Worm (Caenorhabditis elegans) whole organism, L3 larva: Measurements from ENCODE around the gene comt-1.
A peak's percentile ranks its signal among the peaks of the same experiment; 100 is the strongest.

ENCODE experiments used
- R02D3.7 ChIP-seq: fragments of 150-350 bp; optimal IDR thresholded peaks from 2 replicates; lab custom pipeline; 2014; ENCODE audit warnings: missing biosample characterization, missing genetic modification characterization
- aly-2 ChIP-seq: fragments of 150-350 bp; optimal IDR thresholded peaks from 2 replicates; lab custom pipeline; 2014; ENCODE audit warnings: missing biosample characterization, missing genetic modification characterization
- ceh-16 ChIP-seq: sonication (generic microtip); optimal IDR thresholded peaks from 2 replicates; lab custom pipeline; 2017; ENCODE audit warnings: missing biosample characterization, missing genetic modification characterization
- ceh-28 ChIP-seq: fragments of 150-350 bp; optimal IDR thresholded peaks from 2 replicates; lab custom pipeline; 2014; ENCODE audit warnings: missing biosample characterization, missing genetic modification reagents, missing genetic modification characterization
- ceh-82 ChIP-seq: fragments of 150-350 bp; optimal IDR thresholded peaks from 2 replicates; lab custom pipeline; 2014; ENCODE audit warnings: missing biosample characterization, missing genetic modification characterization
- ceh-9 ChIP-seq: sonication (generic microtip); optimal IDR thresholded peaks from 2 replicates; lab custom pipeline; 2018; ENCODE audit warnings: missing biosample characterization, missing genetic modification characterization
- egl-27 ChIP-seq: sonication (generic microtip); optimal IDR thresholded peaks from 4 replicates; lab custom pipeline; 2017; ENCODE audit warnings: missing biosample characterization, missing genetic modification reagents, missing genetic modification characterization
- egl-5 ChIP-seq: fragments of 150-350 bp; optimal IDR thresholded peaks from 2 replicates; lab custom pipeline; 2017; ENCODE audit warnings: missing biosample characterization, missing genetic modification reagents, missing genetic modification characterization, inconsistent platforms
- elt-1 ChIP-seq: fragments of 150-350 bp; optimal IDR thresholded peaks from 2 replicates; lab custom pipeline; 2014; ENCODE audit warnings: missing biosample characterization, missing genetic modification characterization
- elt-3 ChIP-seq, 3 experiments: fragments of 150-350 bp in 1 of 3; sonication (generic microtip) in 2 of 3; optimal IDR thresholded peaks; 2 replicates in 2 of 3; 4 replicates in 1 of 3; lab custom pipeline; 2014 to 2017; ENCODE audit warnings: missing biosample characterization in 3 of 3, missing genetic modification characterization in 3 of 3
- eor-1 ChIP-seq, 2 experiments: fragments of 150-350 bp; optimal IDR thresholded peaks; 2 replicates each; lab custom pipeline; 2014 to 2018; ENCODE audit warnings: missing biosample characterization in 2 of 2, missing genetic modification characterization in 2 of 2
- fkh-10 ChIP-seq: sonication (generic microtip); optimal IDR thresholded peaks from 2 replicates; lab custom pipeline; 2017; ENCODE audit warnings: missing biosample characterization, missing genetic modification reagents, missing genetic modification characterization
- hmg-11 ChIP-seq: sonication (generic microtip); optimal IDR thresholded peaks from 2 replicates; lab custom pipeline; 2016; ENCODE audit warnings: missing genetic modification characterization, missing compliant biosample characterization
- jun-1 ChIP-seq: fragments of 150-350 bp; optimal IDR thresholded peaks from 2 replicates; lab custom pipeline; 2014; ENCODE audit warnings: missing biosample characterization, missing genetic modification reagents, missing genetic modification characterization
- lin-39 ChIP-seq: fragments of 150-350 bp; optimal IDR thresholded peaks from 2 replicates; lab custom pipeline; 2018; ENCODE audit warnings: missing biosample characterization, missing genetic modification reagents, missing genetic modification characterization
- lsy-12 ChIP-seq: sonication (generic microtip); optimal IDR thresholded peaks from 2 replicates; lab custom pipeline; 2016; ENCODE audit warnings: mild to moderate bottlenecking, missing genetic modification characterization, missing compliant biosample characterization
- mdl-1 ChIP-seq: fragments of 150-350 bp; optimal IDR thresholded peaks from 2 replicates; lab custom pipeline; 2014; ENCODE audit warnings: missing biosample characterization, missing genetic modification characterization
- mml-1 ChIP-seq: fragments of 150-350 bp; sonication (generic microtip); optimal IDR thresholded peaks from 3 replicates; lab custom pipeline; 2014; ENCODE audit warnings: missing biosample characterization, missing genetic modification characterization
- nfya-1 ChIP-seq: sonication (generic microtip); optimal IDR thresholded peaks from 2 replicates; lab custom pipeline; 2017; ENCODE audit warnings: missing genetic modification characterization, mild to moderate bottlenecking, missing compliant biosample characterization, antibody characterized with exemption, moderate library complexity; ENCODE audit not compliant: insufficient read depth
- nhr-11 ChIP-seq: fragments of 150-350 bp; optimal IDR thresholded peaks from 2 replicates; lab custom pipeline; 2014; ENCODE audit warnings: missing biosample characterization, missing genetic modification characterization
- nhr-12 ChIP-seq: fragments of 150-350 bp; optimal IDR thresholded peaks from 2 replicates; lab custom pipeline; 2014; ENCODE audit warnings: missing biosample characterization, missing genetic modification characterization
- nhr-23 ChIP-seq: fragments of 150-350 bp; optimal IDR thresholded peaks from 2 replicates; lab custom pipeline; 2014; ENCODE audit warnings: missing biosample characterization, missing genetic modification reagents, missing genetic modification characterization
- nhr-237 ChIP-seq: fragments of 150-350 bp; optimal IDR thresholded peaks from 2 replicates; lab custom pipeline; 2014; ENCODE audit warnings: missing biosample characterization, missing genetic modification characterization
- nhr-28 ChIP-seq: fragments of 150-350 bp; optimal IDR thresholded peaks from 2 replicates; lab custom pipeline; 2014; ENCODE audit warnings: missing biosample characterization, missing genetic modification characterization
- nhr-43 ChIP-seq: sonication (generic microtip); optimal IDR thresholded peaks from 2 replicates; lab custom pipeline; 2016; ENCODE audit warnings: mild to moderate bottlenecking, missing genetic modification characterization, missing compliant biosample characterization; ENCODE audit not compliant: poor library complexity, severe bottlenecking
- nhr-67 ChIP-seq: fragments of 150-350 bp; optimal IDR thresholded peaks from 2 replicates; lab custom pipeline; 2014; ENCODE audit warnings: missing biosample characterization, missing genetic modification characterization
- nhr-76 ChIP-seq: fragments of 150-350 bp; sonication (generic microtip); optimal IDR thresholded peaks from 5 replicates; lab custom pipeline; 2014; ENCODE audit warnings: missing biosample characterization, missing genetic modification characterization
- nhr-77 ChIP-seq: fragments of 150-350 bp; optimal IDR thresholded peaks from 2 replicates; lab custom pipeline; 2014; ENCODE audit warnings: missing biosample characterization, missing genetic modification characterization
- pha-4 ChIP-seq: fragments of 150-350 bp; optimal IDR thresholded peaks from 2 replicates; lab custom pipeline; 2014; ENCODE audit warnings: missing biosample characterization, missing genetic modification reagents, missing genetic modification characterization
- pqm-1 ChIP-seq: fragments of 150-350 bp; optimal IDR thresholded peaks from 2 replicates; lab custom pipeline; 2017; ENCODE audit warnings: missing biosample characterization, missing genetic modification characterization, inconsistent platforms
- skn-1 ChIP-seq: fragments of 150-350 bp; optimal IDR thresholded peaks from 2 replicates; lab custom pipeline; 2014; ENCODE audit warnings: missing biosample characterization, missing genetic modification characterization
- snpc-4 ChIP-seq: fragments of 150-350 bp; optimal IDR thresholded peaks from 2 replicates; lab custom pipeline; 2014; ENCODE audit warnings: missing biosample characterization, missing genetic modification characterization
- unc-39 ChIP-seq: sonication (generic microtip); optimal IDR thresholded peaks from 4 replicates; lab custom pipeline; 2017; ENCODE audit warnings: missing biosample characterization, missing genetic modification characterization
- ztf-4 ChIP-seq: fragments of 150-350 bp; optimal IDR thresholded peaks from 2 replicates; lab custom pipeline; 2014; ENCODE audit warnings: missing biosample characterization, missing genetic modification characterization

The comt-1 gene

DNA sequence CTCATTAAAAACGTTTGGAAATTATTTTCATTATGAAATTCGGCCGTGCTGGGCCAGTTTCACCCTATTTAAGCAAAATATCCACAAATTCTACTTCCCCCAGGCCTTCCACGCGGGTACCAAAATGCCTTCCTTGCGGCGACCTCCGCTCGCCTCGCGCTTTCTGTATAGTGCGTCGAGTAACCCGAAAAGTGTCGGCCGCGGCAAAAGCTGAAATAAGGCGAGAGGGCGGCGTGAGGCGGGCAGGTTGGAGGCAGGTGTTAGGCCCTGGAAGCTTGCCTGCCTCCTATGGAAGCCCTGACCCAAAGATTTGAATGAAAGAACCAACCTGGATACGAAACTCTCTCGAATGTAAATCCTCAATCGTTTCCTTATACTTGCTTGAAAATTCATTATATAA is 35.9 kb downstream of the comt-1 start:
- TF ChIP-seq lsy-12 (tag; lab: Kevin White, UChicago) (no peak), ceh-82 (no peak), eor-1 (tag; optimal IDR thresholded peaks at IDR 0.05; lab: Kevin White, UChicago) (no peak)

DNA sequence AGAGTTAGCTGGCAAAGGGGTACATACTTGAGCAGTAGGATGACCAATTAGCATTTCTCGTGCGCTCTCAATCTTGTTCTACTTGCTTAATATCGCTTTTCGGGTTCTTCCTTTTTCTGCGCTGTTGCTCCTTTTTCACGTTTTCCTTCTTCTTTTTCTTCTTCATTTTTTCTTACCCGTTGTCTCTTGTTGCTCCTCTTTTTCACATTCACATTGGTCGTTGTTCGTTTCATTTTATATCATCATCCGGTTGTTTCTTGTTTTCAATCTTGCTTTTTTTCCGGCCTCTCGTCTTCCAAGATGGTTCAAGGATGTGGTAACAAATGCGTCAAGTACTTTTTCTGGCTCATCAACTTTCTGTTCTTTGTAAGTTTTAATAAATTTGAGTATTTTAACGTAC is 42.1 kb downstream of the comt-1 start, which contains the start of gene tsp-6:
Gene tsp-6 (plus strand): TSS at position 301 of the 400 bp plus-strand sequence.
- TF ChIP-seq nhr-237 (no peak), ztf-4 (tag; lab: Kevin White, UChicago) (no peak), pqm-1 (tag; lab: Kevin White, UChicago) (no peak), nhr-43 (tag; lab: Kevin White, UChicago) (no peak), R02D3.7 (tag; lab: Kevin White, UChicago) (no peak), ceh-16 (tag; lab: Kevin White, UChicago) (no peak), jun-1 (tag; lab: Kevin White, UChicago) (no peak), egl-5 (tag; lab: Kevin White, UChicago) (no peak), elt-1 (tag; lab: Kevin White, UChicago) (no peak), nhr-77 (tag; lab: Kevin White, UChicago) (no peak), nhr-76 (no peak), nhr-11 (tag; lab: Kevin White, UChicago) (no peak), snpc-4 (no peak), mml-1 (no peak), unc-39 (tag; lab: Kevin White, UChicago) (no peak), skn-1 (tag; lab: Kevin White, UChicago) (no peak), nhr-23 (tag; lab: Kevin White, UChicago) (no peak)

DNA sequence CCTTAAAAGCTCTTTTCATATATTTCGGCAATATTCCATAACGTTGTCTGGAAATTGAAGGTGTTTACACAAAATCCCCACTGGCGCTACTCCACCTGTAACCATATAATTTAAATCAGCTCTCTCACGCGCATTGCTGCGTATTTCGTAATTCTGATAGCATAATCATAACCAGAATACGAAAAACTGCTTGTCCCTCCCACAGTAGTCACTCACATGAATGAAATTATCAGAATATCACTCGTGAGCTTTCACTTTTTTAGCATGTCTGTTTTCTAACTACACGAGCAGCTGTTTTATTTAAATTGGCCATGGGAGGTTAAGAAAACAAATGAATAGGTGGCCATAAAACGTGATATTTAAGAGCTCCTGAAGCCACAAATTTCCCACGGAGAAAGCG is 42.5 kb downstream of the comt-1 start:
- no peak for TF ChIP-seq snpc-4
- no peak for TF ChIP-seq nhr-28 (tag; lab: Kevin White, UChicago)
- no peak for TF ChIP-seq ceh-9 (tag; lab: Kevin White, UChicago)
- no peak for TF ChIP-seq nhr-12 (tag; lab: Kevin White, UChicago)
- no peak for TF ChIP-seq nhr-43 (tag; lab: Kevin White, UChicago)
- no peak for TF ChIP-seq nfya-1 (tag; lab: Kevin White, UChicago)
- no peak for TF ChIP-seq fkh-10 (GFP tag; lab: Kevin White, UChicago)
- no peak for TF ChIP-seq ceh-28 (tag; lab: Kevin White, UChicago)
- no peak for TF ChIP-seq pha-4
- no peak for TF ChIP-seq elt-1 (tag; lab: Kevin White, UChicago)
- no peak for TF ChIP-seq mml-1
- TF ChIP-seq ceh-82 = no peak
- TF ChIP-seq nhr-67 = no peak

DNA sequence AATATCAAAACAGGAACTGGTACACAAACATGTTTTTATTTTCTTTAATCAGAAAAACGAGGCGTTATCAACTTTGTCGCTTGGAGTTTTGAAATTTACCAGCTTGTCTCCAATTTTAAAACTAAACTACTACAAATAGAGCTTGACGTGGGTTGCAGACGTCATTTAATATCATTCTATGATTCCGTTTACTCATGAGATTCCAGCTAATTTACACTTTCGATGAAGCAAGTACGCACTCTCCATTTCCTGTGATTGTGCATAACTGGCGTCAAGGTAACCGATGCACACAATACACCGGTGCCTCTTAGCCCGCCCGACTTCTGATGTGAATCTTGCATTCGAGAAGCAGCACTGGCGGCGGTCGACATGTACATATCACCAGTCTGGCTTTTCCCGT is 43.4 kb downstream of the comt-1 start:
- TF ChIP-seq fkh-10 (GFP tag; lab: Kevin White, UChicago) = no peak
- TF ChIP-seq aly-2 (tag; lab: Kevin White, UChicago) = no peak
- no peak for TF ChIP-seq hmg-11 (tag; lab: Kevin White, UChicago)
- TF ChIP-seq elt-3 (tag; optimal IDR thresholded peaks at IDR 0.05; lab: Kevin White, UChicago) = no peak
- TF ChIP-seq egl-27 (tag; lab: Kevin White, UChicago) = no peak
- no peak for TF ChIP-seq mdl-1 (tag; lab: Kevin White, UChicago)
- TF ChIP-seq nhr-76 = no peak
- TF ChIP-seq eor-1 (tag; optimal IDR thresholded peaks at IDR 0.05; lab: Kevin White, UChicago) = no peak
- no peak for TF ChIP-seq pqm-1 (tag; lab: Kevin White, UChicago)
- TF ChIP-seq nhr-67 = no peak
- no peak for TF ChIP-seq nhr-28 (tag; lab: Kevin White, UChicago)

DNA sequence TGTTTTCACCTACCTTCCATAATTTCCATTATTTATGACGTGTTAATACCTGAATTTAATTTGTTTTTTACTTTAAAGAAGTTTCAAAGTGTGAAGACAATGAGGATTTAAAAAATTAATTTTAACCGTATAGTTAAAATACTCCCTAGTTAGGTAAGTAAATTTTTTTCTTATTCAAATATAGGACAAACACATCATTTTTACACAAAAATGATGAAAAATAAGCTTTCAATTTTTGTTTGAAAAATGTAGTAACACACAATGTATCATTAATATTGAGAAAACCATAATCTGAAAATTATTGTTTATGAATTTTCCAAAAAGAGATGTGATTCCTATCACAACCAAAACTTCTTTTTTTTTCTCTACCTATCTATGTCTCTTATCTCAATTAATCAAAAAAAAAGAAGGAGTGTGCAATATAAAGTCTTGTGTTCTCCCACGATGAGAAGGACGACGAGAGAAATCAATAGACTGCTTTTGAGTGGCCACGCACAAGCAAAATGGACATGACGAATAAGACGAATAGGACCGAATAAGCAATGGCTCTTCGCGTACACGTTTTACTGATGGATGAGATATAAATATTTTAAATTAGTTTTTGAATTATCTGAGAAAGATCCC is 48.1 kb downstream of the comt-1 start, which contains the start of gene C14A11.6:
Gene C14A11.6 (minus strand): TSS at position 51 of the 624 bp plus-strand sequence.
- peak; percentile 38 for TF ChIP-seq nfya-1 (tag; lab: Kevin White, UChicago)
- TF ChIP-seq hmg-11 (tag; lab: Kevin White, UChicago) = peak; percentile 14
- no peak for TF ChIP-seq nhr-28 (tag; lab: Kevin White, UChicago)
- peak; percentile 19 for TF ChIP-seq lin-39 (tag; lab: Kevin White, UChicago)
